Worm (Caenorhabditis elegans) whole organism, young adult: ENCODE results near the gene vnut-1.
A peak's percentile ranks its signal among the peaks of the same experiment; 100 is the strongest.

Source experiments
- B0019.2 ChIP-seq: fragments of 200-800 bp; sonication (Bioruptor generic); conservative IDR thresholded peaks from 2 replicates; pipeline ENCODE4 v1.3.6; 2022; ENCODE audit warnings: missing genetic modification reagents, missing genetic modification characterization, missing compliant biosample characterization
- B0035.1 ChIP-seq: sonication (generic microtip); optimal IDR thresholded peaks from 2 replicates; lab custom pipeline; 2016; ENCODE audit warnings: missing genetic modification characterization, mild to moderate bottlenecking, missing compliant biosample characterization, missing genotype, missing genetic modification reagents
- C06A6.2 ChIP-seq: fragments of 200-800 bp; sonication (Bioruptor generic); conservative IDR thresholded peaks from 2 replicates; pipeline ENCODE4 v1.3.6; 2022; ENCODE audit warnings: missing genetic modification characterization, missing compliant biosample characterization
- C17E4.6 ChIP-seq: fragments of 200-800 bp; sonication (Bioruptor generic); IDR thresholded peaks from 2 replicates; pipeline ENCODE4 v1.3.6; 2022; ENCODE audit warnings: missing genetic modification reagents, missing genetic modification characterization, missing compliant biosample characterization
- F33H1.4 ChIP-seq: fragments of 200-800 bp; sonication (Bioruptor generic); IDR thresholded peaks from 2 replicates; pipeline ENCODE4 v1.3.6; 2022; ENCODE audit warnings: missing genetic modification reagents, missing genetic modification characterization, missing compliant biosample characterization
- F49E8.2 ChIP-seq: sonication (generic microtip); optimal IDR thresholded peaks from 3 replicates; lab custom pipeline; 2017; ENCODE audit warnings: missing genetic modification characterization, mild to moderate bottlenecking, missing compliant biosample characterization, antibody characterized with exemption, moderate library complexity; ENCODE audit not compliant: insufficient read depth
- K11D2.4 ChIP-seq: fragments of 200-800 bp; sonication (Bioruptor generic); IDR thresholded peaks from 2 replicates; pipeline ENCODE4 v1.3.6; 2022; ENCODE audit warnings: missing genetic modification reagents, missing genetic modification characterization, missing compliant biosample characterization
- K12H6.12 ChIP-seq: fragments of 200-800 bp; sonication (Bioruptor generic); optimal IDR thresholded peaks from 2 replicates; lab custom pipeline; 2018; ENCODE audit warnings: mild to moderate bottlenecking, missing genetic modification characterization, missing compliant biosample characterization
- T26A5.8 ChIP-seq: sonication (generic microtip); optimal IDR thresholded peaks from 2 replicates; lab custom pipeline; 2016; ENCODE audit warnings: missing genetic modification characterization, missing compliant biosample characterization
- Y56A3A.18 ChIP-seq: fragments of 200-800 bp; sonication (Bioruptor generic); IDR thresholded peaks from 2 replicates; pipeline ENCODE4 v1.3.6; 2022; ENCODE audit warnings: missing genetic modification reagents, missing genetic modification characterization, missing compliant biosample characterization
- ama-1 ChIP-seq, 3 experiments: fragments of 150-350 bp in 1 of 3; sonication (generic microtip) in 2 of 3; optimal IDR thresholded peaks; 2 replicates each; lab custom pipeline; 2014 to 2018; ENCODE audit warnings: missing biosample characterization in 2 of 3, missing genetic modification characterization in 2 of 3, missing genetic modification reagents in 2 of 3
- aptf-3 ChIP-seq: fragments of 200-800 bp; sonication (Bioruptor generic); IDR thresholded peaks from 2 replicates; pipeline ENCODE4 v1.3.6; 2022; ENCODE audit warnings: missing genetic modification characterization, missing compliant biosample characterization
- atf-7 ChIP-seq: sonication (generic microtip); optimal IDR thresholded peaks from 2 replicates; lab custom pipeline; 2017; ENCODE audit warnings: mild to moderate bottlenecking, missing genetic modification characterization, missing compliant biosample characterization
- attf-6 ChIP-seq: fragments of 200-800 bp; sonication (Bioruptor generic); IDR thresholded peaks from 2 replicates; pipeline ENCODE4 v1.3.6; 2022; ENCODE audit warnings: missing genetic modification reagents, missing genetic modification characterization, missing compliant biosample characterization
- ccch-3 ChIP-seq: fragments of 200-800 bp; sonication (Bioruptor generic); optimal IDR thresholded peaks from 2 replicates; lab custom pipeline; 2018; ENCODE audit warnings: mild to moderate bottlenecking, missing genetic modification characterization, missing compliant biosample characterization
- cebp-2 ChIP-seq: fragments of 200-800 bp; sonication (Bioruptor generic); IDR thresholded peaks from 2 replicates; pipeline ENCODE4 v1.3.6; 2022; ENCODE audit warnings: missing genetic modification characterization, missing compliant biosample characterization
- ceh-27 ChIP-seq: fragments of 200-800 bp; sonication (Bioruptor generic); optimal IDR thresholded peaks from 2 replicates; lab custom pipeline; 2018; ENCODE audit warnings: mild to moderate bottlenecking, missing genetic modification characterization, moderate library complexity, missing compliant biosample characterization
- ceh-79 ChIP-seq: sonication (generic microtip); optimal IDR thresholded peaks from 2 replicates; lab custom pipeline; 2017; ENCODE audit warnings: mild to moderate bottlenecking, missing genetic modification characterization, missing compliant biosample characterization
- ceh-91 ChIP-seq: fragments of 200-800 bp; sonication (Bioruptor generic); IDR thresholded peaks from 2 replicates; pipeline ENCODE4 v1.3.6; 2022; ENCODE audit warnings: missing genetic modification reagents, missing genetic modification characterization, missing compliant biosample characterization
- dpl-1 ChIP-seq: fragments of 150-350 bp; optimal IDR thresholded peaks from 2 replicates; lab custom pipeline; 2014; ENCODE audit warnings: missing biosample characterization, missing genetic modification reagents, missing genetic modification characterization
- efl-1 ChIP-seq: fragments of 150-350 bp; optimal IDR thresholded peaks from 2 replicates; lab custom pipeline; 2014; ENCODE audit warnings: missing biosample characterization, missing genetic modification reagents, missing genetic modification characterization
- ekl-4 ChIP-seq: fragments of 200-800 bp; sonication (Bioruptor generic); IDR thresholded peaks from 2 replicates; pipeline ENCODE4 v1.3.6; 2022; ENCODE audit warnings: missing genetic modification reagents, missing genetic modification characterization, missing compliant biosample characterization
- ets-4 ChIP-seq: fragments of 200-800 bp; sonication (Bioruptor generic); optimal IDR thresholded peaks from 2 replicates; lab custom pipeline; 2018; ENCODE audit warnings: mild to moderate bottlenecking, missing genetic modification characterization, missing compliant biosample characterization
- him-1 ChIP-seq: sonication (generic microtip); optimal IDR thresholded peaks from 2 replicates; lab custom pipeline; 2016; ENCODE audit warnings: missing genotype, missing genetic modification reagents, missing genetic modification characterization, missing compliant biosample characterization
- hlh-12 ChIP-seq: sonication (generic microtip); optimal IDR thresholded peaks from 2 replicates; lab custom pipeline; 2016; ENCODE audit warnings: missing genetic modification characterization, missing compliant biosample characterization
- hrde-1 ChIP-seq: sonication (generic microtip); optimal IDR thresholded peaks from 2 replicates; lab custom pipeline; 2016; ENCODE audit warnings: missing genetic modification characterization, mild to moderate bottlenecking, missing compliant biosample characterization, moderate library complexity, missing genotype, missing genetic modification reagents, borderline replicate concordance
- lag-1 ChIP-seq: fragments of 200-800 bp; sonication (Bioruptor generic); IDR thresholded peaks from 2 replicates; pipeline ENCODE4 v1.3.6; 2022; ENCODE audit warnings: missing genetic modification reagents, missing genetic modification characterization, missing compliant biosample characterization
- let-526 ChIP-seq: fragments of 200-800 bp; sonication (Bioruptor generic); IDR thresholded peaks from 2 replicates; pipeline ENCODE4 v1.3.6; 2022; ENCODE audit warnings: missing genetic modification reagents, missing genetic modification characterization, missing compliant biosample characterization
- lin-26 ChIP-seq: fragments of 200-800 bp; sonication (Bioruptor generic); IDR thresholded peaks from 2 replicates; pipeline ENCODE4 v1.3.6; 2022; ENCODE audit warnings: missing genetic modification reagents, missing genetic modification characterization, missing compliant biosample characterization
- lin-35 ChIP-seq, 3 experiments: fragments of 150-350 bp in 2 of 3; sonication (generic microtip) in 1 of 3; optimal IDR thresholded peaks; 2 replicates each; lab custom pipeline; 2014 to 2018; ENCODE audit warnings: missing biosample characterization in 3 of 3, missing genetic modification characterization in 3 of 3, missing genetic modification reagents in 3 of 3
- lin-40 ChIP-seq: sonication (generic microtip); optimal IDR thresholded peaks from 2 replicates; lab custom pipeline; 2016; ENCODE audit warnings: missing genetic modification characterization, mild to moderate bottlenecking, missing compliant biosample characterization, missing genotype, missing genetic modification reagents
- madf-3 ChIP-seq: fragments of 200-800 bp; sonication (Bioruptor generic); IDR thresholded peaks from 2 replicates; pipeline ENCODE4 v1.3.6; 2022; ENCODE audit warnings: missing genetic modification reagents, missing genetic modification characterization, missing compliant biosample characterization
- nhr-80 ChIP-seq: sonication (generic microtip); optimal IDR thresholded peaks from 2 replicates; lab custom pipeline; 2016; ENCODE audit warnings: missing genetic modification characterization, missing compliant biosample characterization
- nhr-90 ChIP-seq: sonication (generic microtip); optimal IDR thresholded peaks from 2 replicates; lab custom pipeline; 2016; ENCODE audit warnings: missing genotype, mild to moderate bottlenecking, missing genetic modification characterization, missing compliant biosample characterization
- pbrm-1 ChIP-seq: fragments of 200-800 bp; sonication (Bioruptor generic); IDR thresholded peaks from 2 replicates; pipeline ENCODE4 v1.3.6; 2022; ENCODE audit warnings: missing genetic modification reagents, missing genetic modification characterization, missing compliant biosample characterization
- pha-4 ChIP-seq: fragments of 150-350 bp; sonication (generic microtip); optimal IDR thresholded peaks from 2 replicates; lab custom pipeline; 2014; ENCODE audit warnings: missing biosample characterization, missing genetic modification reagents, missing genetic modification characterization
- sdz-38 ChIP-seq: sonication (generic microtip); optimal IDR thresholded peaks from 2 replicates; lab custom pipeline; 2016; ENCODE audit warnings: missing genotype, missing genetic modification characterization, missing compliant biosample characterization
- snpc-4 ChIP-seq, 5 experiments: fragments of 150-350 bp in 1 of 5; sonication (generic microtip) in 4 of 5; optimal IDR thresholded peaks; 2 replicates each; lab custom pipeline; 2014 to 2018; ENCODE audit warnings: missing genetic modification characterization in 5 of 5, missing biosample characterization in 3 of 5, antibody characterized with exemption in 2 of 5, mild to moderate bottlenecking in 2 of 5, missing compliant biosample characterization in 2 of 5, missing genotype in 2 of 5, moderate library complexity in 2 of 5, missing genetic modification reagents in 1 of 5
- unc-130 ChIP-seq: sonication (generic microtip); optimal IDR thresholded peaks from 2 replicates; lab custom pipeline; 2016; ENCODE audit warnings: missing genetic modification reagents, missing genetic modification characterization, missing compliant biosample characterization
- unc-62 ChIP-seq: fragments of 150-350 bp; optimal IDR thresholded peaks from 2 replicates; lab custom pipeline; 2014; ENCODE audit warnings: missing biosample characterization, missing genetic modification reagents, missing genetic modification characterization
- zfh-2 ChIP-seq: fragments of 200-800 bp; sonication (Bioruptor generic); conservative IDR thresholded peaks from 2 replicates; pipeline ENCODE4 v1.3.6; 2022; ENCODE audit warnings: missing genetic modification reagents, missing genetic modification characterization, missing compliant biosample characterization
- ztf-18 ChIP-seq: sonication (generic microtip); optimal IDR thresholded peaks from 2 replicates; lab custom pipeline; 2016; ENCODE audit warnings: missing genotype, mild to moderate bottlenecking, missing genetic modification characterization, missing compliant biosample characterization
- ztf-22 ChIP-seq: fragments of 200-800 bp; sonication (Bioruptor generic); optimal IDR thresholded peaks from 2 replicates; lab custom pipeline; 2018; ENCODE audit warnings: mild to moderate bottlenecking, missing genetic modification characterization, moderate library complexity, missing compliant biosample characterization
- ztf-25 ChIP-seq: fragments of 200-800 bp; sonication (Bioruptor generic); IDR thresholded peaks from 2 replicates; pipeline ENCODE4 v1.3.6; 2022; ENCODE audit warnings: missing genetic modification reagents, missing genetic modification characterization, missing compliant biosample characterization
- ztf-26 ChIP-seq: sonication (generic microtip); optimal IDR thresholded peaks from 2 replicates; lab custom pipeline; 2017; ENCODE audit warnings: missing genetic modification characterization, missing compliant biosample characterization
- ztf-3 ChIP-seq: fragments of 200-800 bp; sonication (Bioruptor generic); optimal IDR thresholded peaks from 2 replicates; lab custom pipeline; 2018; ENCODE audit warnings: mild to moderate bottlenecking, missing genetic modification characterization, missing compliant biosample characterization
- ztf-6 ChIP-seq: fragments of 200-800 bp; sonication (Bioruptor generic); IDR thresholded peaks from 2 replicates; pipeline ENCODE4 v1.3.6; 2022; ENCODE audit warnings: missing genetic modification reagents, missing genetic modification characterization, missing compliant biosample characterization

The vnut-1 gene

DNA sequence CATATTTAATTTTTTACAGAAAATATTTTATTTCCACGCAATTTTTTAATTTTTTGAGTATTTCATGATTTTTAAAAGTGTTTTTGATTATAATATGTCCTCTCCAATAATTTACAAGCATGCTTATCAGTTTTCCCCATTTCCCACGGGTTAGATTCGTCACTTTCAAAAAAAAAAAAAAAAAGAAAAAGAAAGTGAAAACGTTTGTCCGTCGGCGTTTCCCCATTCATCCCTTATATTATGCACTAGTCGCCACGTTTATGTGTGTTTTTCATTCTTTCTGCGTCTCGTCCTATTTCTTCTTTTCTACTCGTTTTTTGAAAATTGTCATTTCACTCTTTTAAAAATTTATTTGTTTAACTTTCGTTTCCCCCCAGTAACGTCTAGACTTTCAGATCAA is at the start of gene vnut-1:
vnut-1 (plus strand) TSS at position 396 of the 400 bp plus-strand sequence.
- TF ChIP-seq B0019.2 (no peak), lin-40 (tag; lab: Kevin White, UChicago) (peak; percentile 5), ceh-91 (GFP tag; lab: Robert Waterston, UW) (no peak), nhr-80 (tag; lab: Kevin White, UChicago) (peak; percentile 72), ztf-18 (peak; percentile 24)

DNA sequence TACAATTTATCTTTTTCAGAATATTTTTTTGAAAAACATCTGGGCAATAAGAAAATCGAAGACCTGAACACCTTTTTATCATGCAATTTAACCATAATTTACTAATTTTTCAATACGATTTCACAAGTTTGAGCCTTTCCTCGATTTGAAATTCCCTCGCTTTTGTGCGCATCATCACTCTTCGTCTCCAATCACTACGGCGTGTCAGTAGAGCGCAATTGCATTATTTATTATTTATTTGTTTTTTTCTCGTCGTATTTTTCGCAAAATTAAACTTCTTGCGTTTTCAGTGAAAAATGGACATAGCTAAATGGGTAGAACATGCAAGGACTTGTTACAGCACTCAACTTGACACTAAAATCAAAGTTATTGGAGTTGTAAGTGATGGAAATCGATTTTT is 48.5 kb upstream of the vnut-1 start, which contains the start of gene smg-8:
smg-8 (plus strand) TSS at position 266 of the 400 bp plus-strand sequence.
- TF ChIP-seq ceh-91 (GFP tag; lab: Robert Waterston, UW) (no peak), nhr-80 (tag; lab: Kevin White, UChicago) (no peak), ets-4 (no peak), pha-4 (no peak), hlh-12 (tag; lab: Kevin White, UChicago) (no peak), ztf-6 (no peak), lin-26 (GFP tag; lab: Robert Waterston, UW) (no peak), ama-1 (optimal IDR thresholded peaks at IDR 0.05; lab: Kevin White, UChicago) (no peak), ama-1 (GFP tag; optimal IDR thresholded peaks at IDR 0.05; lab: Kevin White, UChicago) (no peak), lin-35 (GFP tag; optimal IDR thresholded peaks at IDR 0.05; lab: Kevin White, UChicago) (peak in 2 of 3 experiments; percentile 25 to 90), aptf-3 (GFP tag; lab: Robert Waterston, UW) (no peak), ztf-22 (no peak), ceh-79 (tag; lab: Kevin White, UChicago) (no peak), lag-1 (GFP tag; lab: Robert Waterston, UW) (no peak), nhr-90 (no peak), Y56A3A.18 (GFP tag; lab: Robert Waterston, UW) (no peak), C17E4.6 (no peak), snpc-4 (GFP tag; optimal IDR thresholded peaks at IDR 0.05; lab: Kevin White, UChicago) (no peak), snpc-4 (tag; optimal IDR thresholded peaks at IDR 0.05; lab: Kevin White, UChicago) (no peak), pbrm-1 (GFP tag; lab: Robert Waterston, UW) (no peak), madf-3 (GFP tag; lab: Robert Waterston, UW) (no peak), K12H6.12 (no peak), unc-62 (GFP tag; lab: Kevin White, UChicago) (no peak), hrde-1 (tag; lab: Kevin White, UChicago) (no peak), ceh-27 (GFP tag; lab: Kevin White, UChicago) (no peak), atf-7 (tag; lab: Kevin White, UChicago) (no peak), let-526 (GFP tag; lab: Robert Waterston, UW) (no peak), C06A6.2 (no peak), dpl-1 (peak; percentile 87), F33H1.4 (GFP tag; lab: Robert Waterston, UW) (peak; percentile 61), F49E8.2 (tag; lab: Kevin White, UChicago) (peak; percentile 17), B0035.1 (tag; lab: Kevin White, UChicago) (no peak), ztf-26 (tag; lab: Kevin White, UChicago) (no peak), zfh-2 (no peak), ekl-4 (no peak), attf-6 (GFP tag; lab: Robert Waterston, UW) (no peak), ccch-3 (no peak), cebp-2 (no peak), sdz-38 (tag; lab: Kevin White, UChicago) (no peak), unc-130 (GFP tag; lab: Kevin White, UChicago) (no peak), him-1 (tag; lab: Kevin White, UChicago) (peak; percentile 8), ztf-3 (GFP tag; lab: Kevin White, UChicago) (no peak), K11D2.4 (GFP tag; lab: Robert Waterston, UW) (no peak), T26A5.8 (tag; lab: Kevin White, UChicago) (no peak), ztf-25 (GFP tag; lab: Robert Waterston, UW) (no peak), efl-1 (GFP tag; lab: Kevin White, UChicago) (peak; percentile 84)
